Fruit fly (Drosophila melanogaster) whole organism, embryonic: ENCODE measurements around the gene Smox.

Experiments used
- ATbp ChIP-seq: fragments of 200-800 bp; sonication (Bioruptor generic); optimal IDR thresholded peaks from 2 replicates; lab custom pipeline; 2017; ENCODE audit warnings: missing biosample characterization, mild to moderate bottlenecking, missing genetic modification characterization, missing genetic modification reagents
- Blimp-1 ChIP-seq: fragments of 200-800 bp; sonication (Bioruptor generic); optimal IDR thresholded peaks from 3 replicates; lab custom pipeline; 2018; ENCODE audit warnings: missing biosample characterization, missing genetic modification characterization, mild to moderate bottlenecking, moderate library complexity, missing genetic modification reagents
- CG10267 ChIP-seq: fragments of 200-800 bp; sonication (Bioruptor generic); optimal IDR thresholded peaks from 2 replicates; lab custom pipeline; 2018; ENCODE audit warnings: missing biosample characterization, mild to moderate bottlenecking, missing genetic modification characterization, moderate library complexity
- CG10274 ChIP-seq: fragments of 200-800 bp; sonication (Bioruptor generic); optimal IDR thresholded peaks from 3 replicates; lab custom pipeline; 2017; ENCODE audit warnings: missing biosample characterization, mild to moderate bottlenecking, missing genetic modification characterization
- CG10321 ChIP-seq: fragments of 200-800 bp; sonication (Bioruptor generic); IDR thresholded peaks from 2 replicates; pipeline ENCODE4 v1.3.6; 2022; ENCODE audit warnings: missing biosample characterization, missing genetic modification characterization
- CG12071 ChIP-seq: fragments of 200-800 bp; sonication (Bioruptor generic); optimal IDR thresholded peaks from 3 replicates; lab custom pipeline; 2018; ENCODE audit warnings: missing biosample characterization, mild to moderate bottlenecking, missing genetic modification characterization
- CG12769 ChIP-seq: fragments of 200-800 bp; sonication (Bioruptor generic); optimal IDR thresholded peaks from 2 replicates; lab custom pipeline; 2019; ENCODE audit warnings: missing biosample characterization, mild to moderate bottlenecking, missing genetic modification characterization, moderate library complexity
- CG15601 ChIP-seq: fragments of 200-800 bp; sonication (Bioruptor generic); optimal IDR thresholded peaks from 3 replicates; lab custom pipeline; 2019; ENCODE audit warnings: missing biosample characterization, mild to moderate bottlenecking, missing genetic modification characterization, moderate library complexity
- CG18011 ChIP-seq: fragments of 200-800 bp; sonication (Bioruptor generic); optimal IDR thresholded peaks from 2 replicates; lab custom pipeline; 2017; ENCODE audit warnings: missing biosample characterization, missing genetic modification characterization, mild to moderate bottlenecking, moderate library complexity, missing genotype
- CG30403 ChIP-seq: fragments of 200-800 bp; sonication (Bioruptor generic); optimal IDR thresholded peaks from 3 replicates; lab custom pipeline; 2016; ENCODE audit warnings: missing biosample characterization, missing genetic modification characterization
- CG31441 ChIP-seq: fragments of 200-800 bp; sonication (Bioruptor generic); IDR thresholded peaks from 2 replicates; pipeline ENCODE4 v1.3.6; 2022; ENCODE audit warnings: missing biosample characterization, missing genetic modification characterization
- CG4360 ChIP-seq: fragments of 200-800 bp; sonication (Bioruptor generic); IDR thresholded peaks from 2 replicates; pipeline ENCODE4 v1.3.6; 2022; ENCODE audit warnings: missing biosample characterization, missing genetic modification characterization
- CG4424 ChIP-seq: fragments of 200-800 bp; sonication (Bioruptor generic); optimal IDR thresholded peaks from 3 replicates; lab custom pipeline; 2016; ENCODE audit warnings: missing biosample characterization, missing genetic modification characterization
- CG4707 ChIP-seq: fragments of 200-800 bp; sonication (Bioruptor generic); optimal IDR thresholded peaks from 2 replicates; lab custom pipeline; 2018; ENCODE audit warnings: missing biosample characterization, mild to moderate bottlenecking, missing genetic modification characterization, moderate library complexity
- CG6683 ChIP-seq: fragments of 200-800 bp; sonication (Bioruptor generic); optimal IDR thresholded peaks from 2 replicates; lab custom pipeline; 2017; ENCODE audit warnings: missing biosample characterization, mild to moderate bottlenecking, missing genetic modification characterization, missing genetic modification reagents
- CG7963 ChIP-seq: fragments of 200-800 bp; sonication (Bioruptor generic); IDR thresholded peaks from 3 replicates; pipeline ENCODE4 v1.3.6; 2022; ENCODE audit warnings: missing biosample characterization, missing genetic modification characterization; ENCODE audit not compliant: partially characterized antibody
- CG9609 ChIP-seq: fragments of 200-800 bp; sonication (Bioruptor generic); optimal IDR thresholded peaks from 3 replicates; lab custom pipeline; 2016; ENCODE audit warnings: missing biosample characterization, missing genetic modification characterization
- CG9727 ChIP-seq: fragments of 200-800 bp; sonication (Bioruptor generic); optimal IDR thresholded peaks from 3 replicates; lab custom pipeline; 2017; ENCODE audit warnings: missing biosample characterization, mild to moderate bottlenecking, missing genetic modification characterization
- CG9932 ChIP-seq: fragments of 200-800 bp; sonication (Bioruptor generic); IDR thresholded peaks from 2 replicates; pipeline ENCODE4 v1.3.6; 2022; ENCODE audit warnings: missing biosample characterization, missing genetic modification characterization
- Chrac-16 ChIP-seq: fragments of 200-800 bp; sonication (Bioruptor generic); optimal IDR thresholded peaks from 3 replicates; lab custom pipeline; 2016; ENCODE audit warnings: missing biosample characterization, missing genetic modification characterization
- Ets65A ChIP-seq: fragments of 200-800 bp; sonication (Bioruptor generic); peaks from one replicate; lab custom pipeline; 2016; ENCODE audit warnings: missing biosample characterization, missing genetic modification characterization
- Hey ChIP-seq: fragments of 200-800 bp; sonication (Bioruptor generic); optimal IDR thresholded peaks from 3 replicates; lab custom pipeline; 2018; ENCODE audit warnings: missing biosample characterization, mild to moderate bottlenecking, missing genetic modification characterization
- Mes4 ChIP-seq: fragments of 200-800 bp; sonication (Bioruptor generic); optimal IDR thresholded peaks from 2 replicates; lab custom pipeline; 2016; ENCODE audit warnings: missing biosample characterization, missing genetic modification characterization
- Mrtf ChIP-seq: fragments of 200-800 bp; sonication (Bioruptor generic); IDR thresholded peaks from 3 replicates; pipeline ENCODE4 v1.3.6; 2022; ENCODE audit warnings: missing biosample characterization, missing genetic modification characterization
- Sry-β ChIP-seq: fragments of 200-800 bp; sonication (Bioruptor generic); optimal IDR thresholded peaks from 2 replicates; lab custom pipeline; 2018; ENCODE audit warnings: missing biosample characterization, mild to moderate bottlenecking, missing genetic modification characterization, moderate library complexity
- Tbp ChIP-seq: fragments of >200 bp; optimal IDR thresholded peaks from 2 replicates; lab custom pipeline; 2018; ENCODE audit warnings: missing biosample characterization, missing genetic modification characterization
- al ChIP-seq: fragments of 200-800 bp; sonication (Bioruptor generic); IDR thresholded peaks from 2 replicates; pipeline ENCODE4 v1.3.6; 2022; ENCODE audit warnings: missing biosample characterization, missing genetic modification characterization
- ash1 ChIP-seq: fragments of 200-800 bp; sonication (Bioruptor generic); optimal IDR thresholded peaks from 2 replicates; lab custom pipeline; 2018; ENCODE audit warnings: missing biosample characterization, mild to moderate bottlenecking, missing genetic modification characterization
- da ChIP-seq: fragments of 200-800 bp; sonication (Bioruptor generic); optimal IDR thresholded peaks from 2 replicates; lab custom pipeline; 2016; ENCODE audit warnings: missing biosample characterization, missing genetic modification characterization
- dan ChIP-seq: fragments of 200-800 bp; sonication (Bioruptor generic); IDR thresholded peaks from 2 replicates; pipeline ENCODE4 v1.3.6; 2022; ENCODE audit warnings: missing biosample characterization, missing genetic modification characterization
- danr ChIP-seq: fragments of 200-800 bp; sonication (Bioruptor generic); IDR thresholded peaks from 2 replicates; pipeline ENCODE4 v1.3.6; 2022; ENCODE audit warnings: missing biosample characterization, missing genetic modification characterization
- disco-r ChIP-seq: fragments of 200-800 bp; sonication (Bioruptor generic); optimal IDR thresholded peaks from 2 replicates; lab custom pipeline; 2016; ENCODE audit warnings: missing biosample characterization, missing genetic modification characterization
- dm ChIP-seq: fragments of 200-800 bp; sonication (Bioruptor generic); optimal IDR thresholded peaks from 3 replicates; lab custom pipeline; 2016; ENCODE audit warnings: missing biosample characterization, missing genetic modification characterization
- emc ChIP-seq: fragments of 200-800 bp; sonication (Bioruptor generic); optimal IDR thresholded peaks from 2 replicates; lab custom pipeline; 2016; ENCODE audit warnings: missing biosample characterization, missing genetic modification characterization
- eve ChIP-seq, 2 experiments: fragments of >200 bp; optimal IDR thresholded peaks; 2 replicates each; lab custom pipeline; 2017; ENCODE audit warnings: missing biosample characterization in 2 of 2, missing genetic modification characterization in 2 of 2
- eyg ChIP-seq: fragments of 200-800 bp; sonication (Bioruptor generic); optimal IDR thresholded peaks from 3 replicates; lab custom pipeline; 2016; ENCODE audit warnings: missing biosample characterization, missing genetic modification characterization
- gsb ChIP-seq: fragments of 200-800 bp; sonication (Bioruptor generic); IDR thresholded peaks from 2 replicates; pipeline ENCODE4 v1.3.6; 2022; ENCODE audit warnings: missing biosample characterization, missing genetic modification characterization
- jing ChIP-seq: fragments of 200-800 bp; sonication (Bioruptor generic); optimal IDR thresholded peaks from 2 replicates; lab custom pipeline; 2018; ENCODE audit warnings: missing biosample characterization, mild to moderate bottlenecking, missing genetic modification characterization
- klu ChIP-seq: fragments of 200-800 bp; sonication (Bioruptor generic); IDR thresholded peaks from 2 replicates; pipeline ENCODE4 v1.3.6; 2022; ENCODE audit warnings: missing biosample characterization, missing genetic modification characterization
- lola ChIP-seq, 3 experiments: fragments of >200 bp in 2 of 3; fragments of 200-800 bp in 1 of 3; sonication (Bioruptor generic) in 1 of 3; optimal IDR thresholded peaks; 2 replicates each; lab custom pipeline; 2017 to 2019; ENCODE audit warnings: missing biosample characterization in 3 of 3, missing genetic modification characterization in 3 of 3, mild to moderate bottlenecking in 1 of 3, moderate library complexity in 1 of 3
- maf-S ChIP-seq: fragments of 200-800 bp; sonication (Bioruptor generic); optimal IDR thresholded peaks from 2 replicates; lab custom pipeline; 2016; ENCODE audit warnings: missing biosample characterization, missing genetic modification characterization
- pnt ChIP-seq: fragments of 200-800 bp; sonication (Bioruptor generic); optimal IDR thresholded peaks from 3 replicates; lab custom pipeline; 2016; ENCODE audit warnings: missing biosample characterization, missing genetic modification characterization
- pum ChIP-seq: fragments of 200-800 bp; sonication (Bioruptor generic); optimal IDR thresholded peaks from 2 replicates; lab custom pipeline; 2016; ENCODE audit warnings: missing biosample characterization, missing genetic modification characterization
- sna ChIP-seq: fragments of 200-800 bp; sonication (Bioruptor generic); IDR thresholded peaks from 2 replicates; pipeline ENCODE4 v1.3.6; 2022; ENCODE audit warnings: missing biosample characterization, missing genetic modification characterization; ENCODE audit not compliant: partially characterized antibody
- tap ChIP-seq: fragments of 200-800 bp; optimal IDR thresholded peaks from 3 replicates; lab custom pipeline; 2019; ENCODE audit warnings: missing biosample characterization, mild to moderate bottlenecking, missing genetic modification characterization, moderate library complexity
- trh ChIP-seq: fragments of 200-800 bp; sonication (Bioruptor generic); optimal IDR thresholded peaks from 2 replicates; lab custom pipeline; 2016; ENCODE audit warnings: missing biosample characterization, missing genetic modification characterization
- zfh1 ChIP-seq: fragments of 200-800 bp; sonication (Bioruptor generic); IDR thresholded peaks from 3 replicates; pipeline ENCODE4 v1.3.6; 2022; ENCODE audit warnings: missing biosample characterization, missing genetic modification characterization

The Smox gene

DNA sequence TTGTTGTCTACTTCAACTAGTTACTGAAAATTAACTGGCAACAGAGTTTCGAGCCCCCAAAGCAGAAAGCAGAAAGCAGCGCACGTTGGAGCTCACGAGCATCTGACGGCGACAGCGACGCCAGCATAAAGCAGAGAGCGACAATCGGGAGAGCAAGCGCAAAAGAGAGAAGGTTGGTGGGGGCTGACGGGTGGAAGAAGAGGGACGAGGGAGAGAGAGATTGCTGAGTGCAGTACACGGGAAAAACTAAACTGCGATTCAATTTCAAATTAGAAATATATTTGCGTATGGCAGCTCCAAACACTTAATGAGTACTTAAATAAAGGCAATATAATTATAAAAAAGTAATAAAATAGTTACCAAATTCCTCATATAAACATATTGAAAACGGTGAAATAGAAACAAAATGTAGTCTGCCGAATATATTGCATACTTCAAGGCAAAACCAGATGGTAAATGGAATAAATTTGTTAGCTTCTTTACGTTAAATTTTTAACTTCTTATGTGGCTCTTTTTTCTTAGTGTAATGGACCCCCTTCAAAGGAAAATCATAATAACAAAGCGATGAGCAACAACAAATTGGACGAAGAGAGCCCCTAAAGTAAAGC, 49.9 kb downstream of the Smox start (continued):
- TF ChIP-seq Mes4 (GFP tag; lab: Kevin White, UChicago) (peak; percentile 57), CG7963 (GFP tag; lab: Robert Waterston, UW) (no peak)

DNA sequence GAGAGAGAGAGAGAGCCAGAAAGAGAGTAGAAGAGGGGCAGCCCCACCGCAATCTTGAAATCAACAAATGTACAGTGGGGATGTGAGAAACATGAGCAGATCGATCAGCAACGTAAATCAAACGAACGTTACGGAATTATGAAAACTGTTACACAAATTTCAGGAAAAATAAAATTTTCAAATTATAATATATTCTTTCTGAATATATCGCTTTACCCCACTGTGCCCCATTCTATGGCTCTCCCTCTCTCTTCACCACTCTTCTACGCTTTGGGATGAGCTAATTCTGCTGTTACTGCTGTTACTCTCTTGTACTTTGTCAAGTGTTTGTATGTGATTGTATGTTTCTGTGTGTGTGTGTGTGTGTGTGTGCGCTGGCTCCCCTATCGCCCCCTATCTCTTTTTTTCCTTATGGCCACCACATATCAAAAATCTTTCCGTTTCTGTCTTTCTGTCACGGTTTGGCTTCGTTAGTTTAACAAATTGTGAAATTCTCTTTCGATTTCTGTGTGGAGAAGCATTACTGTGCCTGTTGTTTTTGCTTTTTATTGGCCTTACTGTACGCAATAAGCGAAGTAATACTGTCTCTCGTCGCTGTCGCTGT, 51.0 kb downstream of the Smox start:
- TF ChIP-seq dm (peak; percentile 70), al (GFP tag; lab: Robert Waterston, UW) (peak; percentile 96), jing (GFP tag; lab: Kevin White, UChicago) (peak; percentile 91), CG18011 (GFP tag; lab: Kevin White, UChicago) (peak; percentile 87), eyg (GFP tag; lab: Kevin White, UChicago) (peak; percentile 57), CG15601 (tag; lab: Kevin White, UChicago) (peak; percentile 91), gsb (peak; percentile 98), CG12769 (tag; lab: Kevin White, UChicago) (peak; percentile 97), Chrac-16 (GFP tag; lab: Kevin White, UChicago) (peak; percentile 94), Ets65A (GFP tag; lab: Kevin White, UChicago) (peak; percentile 96), zfh1 (GFP tag; lab: Robert Waterston, UW) (peak; percentile 99), CG9727 (peak; percentile 96), Blimp-1 (peak; percentile 94), pum (GFP tag; lab: Kevin White, UChicago) (peak; percentile 80), disco-r (GFP tag; lab: Kevin White, UChicago) (peak; percentile 67), CG9932 (GFP tag; lab: Robert Waterston, UW) (peak; percentile 97), maf-S (GFP tag; lab: Kevin White, UChicago) (peak; percentile 88), CG4424 (GFP tag; lab: Kevin White, UChicago) (peak; percentile 96), CG4707 (peak; percentile 98), klu (GFP tag; lab: Robert Waterston, UW) (peak; percentile 95), Mrtf (GFP tag; lab: Robert Waterston, UW) (peak; percentile 98), lola (GFP tag; optimal IDR thresholded peaks at IDR 0.05; lab: Kevin White, UChicago) (peak in 2 of 3 experiments; percentile 17 to 87), CG30403 (peak; percentile 96), CG10267 (tag; lab: Kevin White, UChicago) (peak; percentile 90), tap (peak; percentile 96), da (GFP tag; lab: Kevin White, UChicago) (peak; percentile 58), CG6683 (GFP tag; lab: Kevin White, UChicago) (peak; percentile 94), CG12071 (peak; percentile 95), eve (GFP tag; optimal IDR thresholded peaks at IDR 0.05; lab: Kevin White, UChicago) (peak in 1 of 2 experiments; percentile 97), Sry-β (no peak), Tbp (GFP tag; lab: Kevin White, UChicago) (no peak), ATbp (GFP tag; lab: Kevin White, UChicago) (peak; percentile 97), ash1 (GFP tag; lab: Kevin White, UChicago) (peak; percentile 76), trh (peak; percentile 90), CG31441 (GFP tag; lab: Robert Waterston, UW) (peak; percentile 93), dan (GFP tag; lab: Robert Waterston, UW) (peak; percentile 79), pnt (GFP tag; lab: Kevin White, UChicago) (peak; percentile 85), CG4360 (GFP tag; lab: Robert Waterston, UW) (peak; percentile 73), emc (GFP tag; lab: Kevin White, UChicago) (peak; percentile 79), CG9609 (GFP tag; lab: Kevin White, UChicago) (peak; percentile 87), Hey (tag; lab: Kevin White, UChicago) (peak; percentile 91), danr (peak; percentile 97), sna (GFP tag; lab: Robert Waterston, UW) (0 out of 2 replicates have a peak, but pooled peaks have one; percentile 59), CG10274 (peak; percentile 89), CG10321 (GFP tag; lab: Robert Waterston, UW) (peak; percentile 86)
